Worm (Caenorhabditis elegans): ENCODE measurements around the gene irld-65.

irld-65 gene

ce11 chrII:2940747-2941146 lies 3.0 kb upstream of the irld-65 start, which contains the start of gene irld-66:
Gene irld-66 (minus strand): TSS chrII:2940847.
- TF ChIP-seq blmp-1 (tag; optimal IDR thresholded peaks at IDR 0.05) = no peak
- TF ChIP-seq nhr-237 (tag; optimal IDR thresholded peaks at IDR 0.05) = no peak
- TF ChIP-seq snpc-4 (tag; optimal IDR thresholded peaks at IDR 0.05) = no peak
- TF ChIP-seq hlh-1 (tag; optimal IDR thresholded peaks at IDR 0.05) = no peak
- no peak for TF ChIP-seq sptf-1 (tag; optimal IDR thresholded peaks at IDR 0.05)
- TF ChIP-seq lin-13 (tag; optimal IDR thresholded peaks at IDR 0.05) = no peak
- TF ChIP-seq unc-120 (tag; optimal IDR thresholded peaks at IDR 0.05; ENCODE audit: poor library complexity, severe bottlenecking) = no peak
- TF ChIP-seq ceh-39 (tag; optimal IDR thresholded peaks at IDR 0.05) = no peak
- no peak for TF ChIP-seq nhr-2 (tag; optimal IDR thresholded peaks at IDR 0.05)
- TF ChIP-seq ham-2 (GFP tag; optimal IDR thresholded peaks at IDR 0.05) = no peak
- TF ChIP-seq ceh-83 (GFP tag; optimal IDR thresholded peaks at IDR 0.05) = no peak

ce11 chrII:2939681-2940080 lies 1.9 kb upstream of the irld-65 start:
- TF ChIP-seq ceh-39 (tag; optimal IDR thresholded peaks at IDR 0.05) = no peak
- TF ChIP-seq zip-8 (tag; optimal IDR thresholded peaks at IDR 0.05) = no peak
- TF ChIP-seq nhr-28 (tag; optimal IDR thresholded peaks at IDR 0.05) = no peak
- TF ChIP-seq cnd-1 (tag; optimal IDR thresholded peaks at IDR 0.05) = no peak

- TF ChIP-seq bed-3 (GFP tag; optimal IDR thresholded peaks at IDR 0.05) (no peak), snpc-4 (tag; optimal IDR thresholded peaks at IDR 0.05) (no peak), lin-13 (tag; optimal IDR thresholded peaks at IDR 0.05) (no peak)
These were observed 3.4 kb downstream of the irld-65 start, which contains the start of gene irld-67 for ce11 chrII:2934354-2934753. Gene irld-67 (minus strand): TSS chrII:2934454.

- TF ChIP-seq lin-13 (tag; optimal IDR thresholded peaks at IDR 0.05) (no peak), nhr-76 (tag; optimal IDR thresholded peaks at IDR 0.05) (no peak), mab-5 (tag; optimal IDR thresholded peaks at IDR 0.05) (no peak), sptf-1 (tag; optimal IDR thresholded peaks at IDR 0.05) (no peak), nhr-28 (tag; optimal IDR thresholded peaks at IDR 0.05) (no peak), ceh-83 (GFP tag; optimal IDR thresholded peaks at IDR 0.05) (no peak), tbx-8 (GFP tag; optimal IDR thresholded peaks at IDR 0.05) (no peak), bed-3 (GFP tag; optimal IDR thresholded peaks at IDR 0.05) (no peak), nhr-2 (tag; optimal IDR thresholded peaks at IDR 0.05) (no peak), mls-2 (tag; optimal IDR thresholded peaks at IDR 0.05) (no peak), elt-3 (tag; optimal IDR thresholded peaks at IDR 0.05) (no peak), nhr-237 (tag; optimal IDR thresholded peaks at IDR 0.05) (no peak)
These were observed 6.2 kb downstream of the irld-65 start for ce11 chrII:2931564-2931963.

- TF ChIP-seq zip-8 (tag; optimal IDR thresholded peaks at IDR 0.05) (no peak), lsy-2 (tag; optimal IDR thresholded peaks at IDR 0.05) (no peak), lin-13 (tag; optimal IDR thresholded peaks at IDR 0.05) (no peak), hlh-1 (tag; optimal IDR thresholded peaks at IDR 0.05) (no peak), ces-1 (GFP tag; optimal IDR thresholded peaks at IDR 0.05) (no peak), M03D4.4 (tag; optimal IDR thresholded peaks at IDR 0.05) (no peak), mep-1 (tag; optimal IDR thresholded peaks at IDR 0.05) (no peak), unc-120 (tag; optimal IDR thresholded peaks at IDR 0.05; ENCODE audit: poor library complexity, severe bottlenecking) (no peak), unc-39 (tag; optimal IDR thresholded peaks at IDR 0.05) (no peak), drap-1 (GFP tag; optimal IDR thresholded peaks at IDR 0.05) (no peak)
These were observed 7.3 kb downstream of the irld-65 start, which contains the start of the genes irld-64 and irld-63 for ce11 chrII:2930499-2930898. Gene irld-64 (minus strand): TSS chrII:2930599. Gene irld-63 (plus strand): TSS chrII:2930728.

ce11 chrII:2929846-2930245 lies 7.9 kb downstream of the irld-65 start:
- TF ChIP-seq pha-4 (tag; optimal IDR thresholded peaks at IDR 0.05) (no peak), zip-8 (tag; optimal IDR thresholded peaks at IDR 0.05) (no peak), unc-62 (GFP tag; optimal IDR thresholded peaks at IDR 0.05) (no peak), elt-3 (tag; optimal IDR thresholded peaks at IDR 0.05) (no peak), unc-120 (tag; optimal IDR thresholded peaks at IDR 0.05; ENCODE audit: poor library complexity, severe bottlenecking) (no peak), ceh-39 (tag; optimal IDR thresholded peaks at IDR 0.05) (no peak), ceh-83 (GFP tag; optimal IDR thresholded peaks at IDR 0.05) (no peak), nhr-12 (tag; optimal IDR thresholded peaks at IDR 0.05) (no peak)

ce11 chrII:2927533-2927932 lies 10.2 kb downstream of the irld-65 start, which contains the start of the genes ZK355.3 and ZK355.8:
Gene ZK355.3 (minus strand): TSS chrII:2927633.
Gene ZK355.8 (plus strand): TSS chrII:2927804.
- TF ChIP-seq ces-1 (GFP tag; optimal IDR thresholded peaks at IDR 0.05) (no peak), ceh-39 (tag; optimal IDR thresholded peaks at IDR 0.05) (no peak), flh-1 (GFP tag; optimal IDR thresholded peaks at IDR 0.05) (no peak), lsy-2 (tag; optimal IDR thresholded peaks at IDR 0.05) (no peak), unc-62 (GFP tag; optimal IDR thresholded peaks at IDR 0.05) (no peak), nhr-76 (tag; optimal IDR thresholded peaks at IDR 0.05) (no peak), ztf-11 (tag; optimal IDR thresholded peaks at IDR 0.05) (no peak), M03D4.4 (tag; optimal IDR thresholded peaks at IDR 0.05) (no peak)
